Worm (Caenorhabditis elegans): Measurements from ENCODE around the gene rml-3.

rml-3 gene

DNA sequence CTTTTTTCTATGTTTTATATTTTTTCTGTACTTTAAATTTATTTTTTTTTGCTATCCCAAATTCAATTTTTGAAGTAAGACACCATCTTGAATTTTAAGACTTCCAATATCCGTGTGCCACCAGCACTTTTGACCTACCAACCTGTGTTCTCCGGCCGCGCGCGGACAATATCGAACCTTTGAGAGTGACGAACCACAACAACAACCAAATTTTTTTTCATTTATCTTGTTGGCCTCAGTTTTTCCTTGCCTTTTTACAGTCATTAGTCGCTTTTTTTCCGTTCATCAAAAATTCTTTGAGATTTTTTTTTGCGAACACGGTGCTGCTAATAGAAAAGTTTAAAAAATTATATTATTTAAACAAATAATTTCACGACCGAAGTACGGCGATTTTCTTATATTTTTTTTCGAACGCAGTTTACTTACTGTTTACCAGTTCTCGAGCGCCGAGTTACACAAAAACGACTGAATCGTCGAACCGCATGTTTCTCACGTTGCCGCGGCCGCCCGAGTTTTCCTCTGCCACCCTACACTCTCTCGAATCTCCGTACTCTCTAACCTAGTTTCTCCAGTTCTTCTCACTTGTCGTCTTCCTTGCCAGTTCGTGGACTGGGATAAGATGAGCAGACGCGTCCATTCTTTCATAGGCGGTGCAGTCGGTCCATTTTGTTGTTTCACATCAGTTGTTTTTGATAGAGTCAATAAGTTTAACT is 1.2 kb upstream of the rml-3 start:
- TF ChIP-seq crh-2 (tag; optimal IDR thresholded peaks at IDR 0.05) (no peak), lsy-2 (tag; optimal IDR thresholded peaks at IDR 0.05) (peak in 1 of 2 experiments; percentile 26), unc-55 (GFP tag; optimal IDR thresholded peaks at IDR 0.05) (peak; percentile 33), zag-1 (tag; optimal IDR thresholded peaks at IDR 0.05) (no peak), sma-9 (GFP tag; optimal IDR thresholded peaks at IDR 0.05) (peak; percentile 30), sma-9 (tag; optimal IDR thresholded peaks at IDR 0.05) (no peak), nhr-129 (tag; optimal IDR thresholded peaks at IDR 0.05) (peak; percentile 39), C34F6.9 (tag; optimal IDR thresholded peaks at IDR 0.05) (peak; percentile 66), mbf-1 (tag; optimal IDR thresholded peaks at IDR 0.05) (no peak), ama-1 (optimal IDR thresholded peaks at IDR 0.05) (peak; percentile 5), F13H6.1 (tag; optimal IDR thresholded peaks at IDR 0.05) (peak; percentile 59), sem-4 (tag; optimal IDR thresholded peaks at IDR 0.05) (peak; percentile 1), elt-3 (tag; optimal IDR thresholded peaks at IDR 0.05) (no peak), nhr-6 (tag; optimal IDR thresholded peaks at IDR 0.05) (no peak)

- TF ChIP-seq nhr-21 (tag; optimal IDR thresholded peaks at IDR 0.05) (no peak), dmd-4 (tag; optimal IDR thresholded peaks at IDR 0.05) (no peak), ztf-4 (tag; optimal IDR thresholded peaks at IDR 0.05) (no peak), mdl-1 (tag; optimal IDR thresholded peaks at IDR 0.05) (no peak), lin-13 (GFP tag; optimal IDR thresholded peaks at IDR 0.05) (no peak), unc-39 (tag; optimal IDR thresholded peaks at IDR 0.05) (no peak), Y55F3AM.14 (GFP tag; optimal IDR thresholded peaks at IDR 0.05) (no peak), ZK546.5 (tag; optimal IDR thresholded peaks at IDR 0.05) (no peak), unc-62 (GFP tag; optimal IDR thresholded peaks at IDR 0.05) (no peak), mab-5 (tag; optimal IDR thresholded peaks at IDR 0.05) (no peak), sem-4 (tag; optimal IDR thresholded peaks at IDR 0.05) (no peak), alr-1 (tag; optimal IDR thresholded peaks at IDR 0.05) (no peak), zag-1 (tag; optimal IDR thresholded peaks at IDR 0.05) (no peak), F13H6.1 (tag; optimal IDR thresholded peaks at IDR 0.05) (no peak), nhr-237 (tag; optimal IDR thresholded peaks at IDR 0.05) (no peak), nhr-11 (tag; optimal IDR thresholded peaks at IDR 0.05) (no peak)
Observed at ce11 chrX:6235443-6235842, 3.4 kb downstream of the rml-3 start, which contains the start of gene hsp-43. Gene hsp-43 (minus strand): TSS chrX:6235543.

DNA sequence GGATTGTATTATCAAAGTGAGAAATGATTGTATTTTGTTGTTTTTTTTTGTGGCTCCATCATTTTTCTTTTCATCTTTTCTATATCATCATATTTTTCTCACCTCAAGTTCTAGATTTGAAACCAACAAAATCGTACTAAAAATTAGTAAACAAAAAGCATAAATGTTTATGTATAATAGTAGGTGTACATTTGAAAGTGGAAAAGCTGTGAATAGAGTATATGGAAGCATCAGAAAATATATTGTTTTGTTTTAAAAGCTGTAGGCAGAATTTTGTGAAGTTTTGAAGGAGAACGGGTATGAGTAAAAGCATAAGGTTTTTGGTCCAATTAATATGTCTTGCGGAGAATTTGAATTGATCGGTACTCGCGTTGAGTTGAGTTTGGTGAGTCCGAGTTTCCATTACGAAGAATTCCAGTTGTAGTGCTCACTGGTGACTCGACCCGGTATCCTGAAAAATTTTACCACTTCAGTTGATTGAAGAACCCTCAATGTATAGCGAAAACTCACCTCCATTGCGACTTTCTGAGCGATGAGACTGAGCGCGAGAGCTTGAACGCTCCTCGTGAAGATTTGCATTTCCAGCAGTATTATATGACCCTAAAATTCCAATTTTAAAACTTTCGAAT is 5.8 kb downstream of the rml-3 start, which contains the start of gene C14F11.4:
C14F11.4 (minus strand) TSS at position 51 of the 629 bp plus-strand sequence.
- no peak for TF ChIP-seq unc-62 (GFP tag; optimal IDR thresholded peaks at IDR 0.05)
- no peak for TF ChIP-seq alr-1 (tag; optimal IDR thresholded peaks at IDR 0.05)
- no peak for TF ChIP-seq elt-3 (tag; optimal IDR thresholded peaks at IDR 0.05)
- no peak for TF ChIP-seq sma-9 (GFP tag; optimal IDR thresholded peaks at IDR 0.05)
- no peak for TF ChIP-seq sma-9 (tag; optimal IDR thresholded peaks at IDR 0.05)
- no peak for TF ChIP-seq ztf-11 (tag; optimal IDR thresholded peaks at IDR 0.05)
- TF ChIP-seq mab-5 (tag; optimal IDR thresholded peaks at IDR 0.05) = no peak
- no peak for TF ChIP-seq nhr-21 (tag; optimal IDR thresholded peaks at IDR 0.05)
- no peak for TF ChIP-seq ceh-82 (tag; optimal IDR thresholded peaks at IDR 0.05)
- TF ChIP-seq ztf-4 (tag; optimal IDR thresholded peaks at IDR 0.05) = no peak
- TF ChIP-seq lin-13 (GFP tag; optimal IDR thresholded peaks at IDR 0.05) = no peak
- no peak for TF ChIP-seq unc-55 (GFP tag; optimal IDR thresholded peaks at IDR 0.05)
- no peak for TF ChIP-seq R02D3.7 (tag; optimal IDR thresholded peaks at IDR 0.05)
- TF ChIP-seq sma-3 (GFP tag; optimal IDR thresholded peaks at IDR 0.05) = no peak
- TF ChIP-seq ama-1 (optimal IDR thresholded peaks at IDR 0.05) = no peak
- no peak for TF ChIP-seq unc-39 (tag; optimal IDR thresholded peaks at IDR 0.05)
- no peak for TF ChIP-seq F13H6.1 (tag; optimal IDR thresholded peaks at IDR 0.05)

DNA sequence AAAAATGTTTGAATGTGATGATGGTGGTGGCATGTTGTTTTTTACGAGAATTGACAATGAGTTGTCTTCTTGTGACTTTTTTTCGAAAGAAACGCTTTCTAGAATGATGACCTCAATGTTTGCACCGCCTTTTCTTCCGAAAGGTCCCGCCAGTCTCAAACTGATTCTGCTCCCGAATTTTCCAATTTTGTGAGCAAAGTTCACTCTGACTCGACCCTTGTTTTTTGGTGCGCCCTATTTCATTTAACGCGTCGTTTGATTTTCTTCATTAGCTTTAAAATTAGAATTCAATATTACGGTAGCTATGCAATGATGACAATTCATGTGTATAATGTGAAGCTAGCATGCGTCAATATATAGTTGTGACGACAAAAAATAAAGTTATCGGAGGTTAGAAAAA is 8.2 kb downstream of the rml-3 start, which contains the start of gene lite-1:
lite-1 (minus strand) TSS at position 101 of the 400 bp plus-strand sequence.
- TF ChIP-seq sma-3 (GFP tag; optimal IDR thresholded peaks at IDR 0.05) (peak; percentile 27), unc-55 (GFP tag; optimal IDR thresholded peaks at IDR 0.05) (no peak)

- TF ChIP-seq sma-9 (GFP tag; optimal IDR thresholded peaks at IDR 0.05) (peak; percentile 32), sma-9 (tag; optimal IDR thresholded peaks at IDR 0.05) (no peak), lsy-2 (tag; optimal IDR thresholded peaks at IDR 0.05) (no peak)
Observed at ce11 chrX:6224841-6225240, 14.0 kb downstream of the rml-3 start.
